Fruit fly (Drosophila melanogaster) whole organism, embryonic: ENCODE measurements around the gene CG13096.

Experiments
- Atf3 ChIP-seq: fragments of 200-800 bp; sonication (Bioruptor generic); optimal IDR thresholded peaks from 3 replicates; lab custom pipeline; 2016; ENCODE audit warnings: missing biosample characterization, missing genetic modification characterization
- Blimp-1 ChIP-seq: fragments of 200-800 bp; sonication (Bioruptor generic); optimal IDR thresholded peaks from 3 replicates; lab custom pipeline; 2018; ENCODE audit warnings: missing biosample characterization, missing genetic modification characterization, mild to moderate bottlenecking, moderate library complexity, missing genetic modification reagents
- CG10431 ChIP-seq: fragments of 200-800 bp; sonication (Bioruptor generic); optimal IDR thresholded peaks from 3 replicates; lab custom pipeline; 2018; ENCODE audit warnings: missing biosample characterization, mild to moderate bottlenecking, missing genetic modification characterization
- CG10462 ChIP-seq: fragments of 200-800 bp; sonication (Bioruptor generic); optimal IDR thresholded peaks from 2 replicates; lab custom pipeline; 2016; ENCODE audit warnings: missing biosample characterization, missing genetic modification characterization
- CG11085 ChIP-seq: fragments of 200-800 bp; sonication (Bioruptor generic); IDR thresholded peaks from 2 replicates; pipeline ENCODE4 v1.3.6; 2022; ENCODE audit warnings: missing biosample characterization, missing genetic modification characterization
- CG15479 ChIP-seq: fragments of 200-800 bp; sonication (Bioruptor generic); optimal IDR thresholded peaks from 3 replicates; lab custom pipeline; 2019; ENCODE audit warnings: missing biosample characterization, mild to moderate bottlenecking, missing genetic modification characterization, moderate library complexity
- CG15601 ChIP-seq: fragments of 200-800 bp; sonication (Bioruptor generic); optimal IDR thresholded peaks from 3 replicates; lab custom pipeline; 2019; ENCODE audit warnings: missing biosample characterization, mild to moderate bottlenecking, missing genetic modification characterization, moderate library complexity
- CG17385 ChIP-seq: fragments of 200-800 bp; sonication (Bioruptor generic); optimal IDR thresholded peaks from 3 replicates; lab custom pipeline; 2018; ENCODE audit warnings: missing biosample characterization, mild to moderate bottlenecking, missing genetic modification characterization
- CG17829 ChIP-seq: fragments of 200-800 bp; optimal IDR thresholded peaks from 2 replicates; lab custom pipeline; 2019; ENCODE audit warnings: missing biosample characterization, mild to moderate bottlenecking, missing genetic modification characterization, moderate library complexity
- CG3163 ChIP-seq: fragments of 200-800 bp; sonication (Bioruptor generic); optimal IDR thresholded peaks from 3 replicates; lab custom pipeline; 2016; ENCODE audit warnings: missing biosample characterization, missing genetic modification characterization
- CG4854 ChIP-seq: fragments of 200-800 bp; sonication (Bioruptor generic); optimal IDR thresholded peaks from 2 replicates; lab custom pipeline; 2016; ENCODE audit warnings: missing biosample characterization, missing genetic modification characterization, inconsistent platforms
- CG5180 ChIP-seq: fragments of 200-800 bp; sonication (Bioruptor generic); optimal IDR thresholded peaks from 3 replicates; lab custom pipeline; 2017; ENCODE audit warnings: missing biosample characterization, missing genetic modification characterization, mild to moderate bottlenecking, moderate library complexity, missing genetic modification reagents
- CG6765 ChIP-seq: fragments of 200-800 bp; sonication (Bioruptor generic); optimal IDR thresholded peaks from 3 replicates; lab custom pipeline; 2017; ENCODE audit warnings: missing biosample characterization, mild to moderate bottlenecking, missing genetic modification characterization
- CG7271 ChIP-seq: fragments of 200-800 bp; sonication (Bioruptor generic); optimal IDR thresholded peaks from 2 replicates; lab custom pipeline; 2018; ENCODE audit warnings: missing biosample characterization, mild to moderate bottlenecking, missing genetic modification characterization, moderate library complexity
- D19A ChIP-seq: fragments of 200-800 bp; optimal IDR thresholded peaks from 3 replicates; lab custom pipeline; 2019; ENCODE audit warnings: missing biosample characterization, mild to moderate bottlenecking, missing genetic modification characterization, moderate library complexity
- Doc3 ChIP-seq: fragments of 200-800 bp; sonication (Bioruptor generic); IDR thresholded peaks from 3 replicates; pipeline ENCODE4 v1.3.6; 2022; ENCODE audit warnings: missing biosample characterization, missing genetic modification characterization; ENCODE audit not compliant: partially characterized antibody
- E2f1 ChIP-seq: fragments of 200-800 bp; sonication (Bioruptor generic); IDR thresholded peaks from 2 replicates; pipeline ENCODE4 v1.3.6; 2022; ENCODE audit warnings: missing biosample characterization, missing genetic modification characterization
- Kr ChIP-seq: fragments of 200-800 bp; sonication (Bioruptor generic); optimal IDR thresholded peaks from 2 replicates; lab custom pipeline; 2017; ENCODE audit warnings: missing biosample characterization, mild to moderate bottlenecking, missing genetic modification characterization
- MBD-R2 ChIP-seq: fragments of 200-800 bp; sonication (Bioruptor generic); IDR thresholded peaks from 2 replicates; pipeline ENCODE4 v1.3.6; 2022; ENCODE audit warnings: missing biosample characterization, missing genetic modification characterization
- Pdp1 ChIP-seq, 2 experiments: fragments of 200-800 bp; sonication (Bioruptor generic); optimal IDR thresholded peaks; 3 replicates each; lab custom pipeline; 2016; ENCODE audit warnings: missing biosample characterization in 2 of 2, missing genetic modification characterization in 2 of 2, mild to moderate bottlenecking in 1 of 2, moderate library complexity in 1 of 2
- Trl ChIP-seq, 3 experiments: fragments of >200 bp in 2 of 3; fragments of 200-800 bp in 1 of 3; sonication (Bioruptor generic) in 1 of 3; optimal IDR thresholded peaks; 2 replicates in 1 of 3; 3 replicates in 2 of 3; lab custom pipeline; 2016 to 2017; ENCODE audit warnings: missing biosample characterization in 1 of 3, missing genetic modification characterization in 1 of 3
- Xrp1 ChIP-seq: fragments of 200-800 bp; sonication (Bioruptor generic); IDR thresholded peaks from 2 replicates; pipeline ENCODE4 v1.3.6; 2022; ENCODE audit warnings: missing biosample characterization, missing genetic modification characterization
- bbx ChIP-seq: fragments of 200-800 bp; sonication (Bioruptor generic); IDR thresholded peaks from 2 replicates; pipeline ENCODE4 v1.3.6; 2022; ENCODE audit warnings: missing biosample characterization, missing genetic modification characterization; ENCODE audit not compliant: partially characterized antibody
- br ChIP-seq: fragments of >200 bp; optimal IDR thresholded peaks from 2 replicates; lab custom pipeline; 2017
- bsh ChIP-seq, 2 experiments: fragments of 200-800 bp; sonication (Bioruptor generic); optimal IDR thresholded peaks; 2 replicates each; lab custom pipeline; 2017 to 2018; ENCODE audit warnings: mild to moderate bottlenecking in 2 of 2, missing biosample characterization in 2 of 2, missing genetic modification characterization in 2 of 2, moderate library complexity in 1 of 2
- cg ChIP-seq: fragments of 200-800 bp; sonication (Bioruptor generic); optimal IDR thresholded peaks from 3 replicates; lab custom pipeline; 2019; ENCODE audit warnings: missing biosample characterization, mild to moderate bottlenecking, missing genetic modification characterization, moderate library complexity
- chinmo ChIP-seq: fragments of 200-800 bp; sonication (Bioruptor generic); IDR thresholded peaks from 4 replicates; pipeline ENCODE4 v1.3.6; 2022; ENCODE audit warnings: missing biosample characterization, missing genetic modification characterization; ENCODE audit not compliant: partially characterized antibody
- chn ChIP-seq: fragments of 200-800 bp; sonication (Bioruptor generic); optimal IDR thresholded peaks from 2 replicates; lab custom pipeline; 2016; ENCODE audit warnings: missing biosample characterization, missing genetic modification characterization
- crol ChIP-seq: fragments of 200-800 bp; sonication (Bioruptor generic); IDR thresholded peaks from 2 replicates; pipeline ENCODE4 v1.3.6; 2022; ENCODE audit warnings: missing biosample characterization, missing genetic modification characterization
- cwo ChIP-seq: fragments of 200-800 bp; sonication (Bioruptor generic); optimal IDR thresholded peaks from 3 replicates; lab custom pipeline; 2017; ENCODE audit warnings: missing biosample characterization, missing genetic modification characterization, mild to moderate bottlenecking, moderate library complexity, missing genetic modification reagents
- ewg ChIP-seq: fragments of 200-800 bp; sonication (Bioruptor generic); optimal IDR thresholded peaks from 3 replicates; lab custom pipeline; 2017; ENCODE audit warnings: mild to moderate bottlenecking, missing biosample characterization, missing genetic modification reagents, missing genetic modification characterization
- gcm ChIP-seq: fragments of 200-800 bp; sonication (Bioruptor generic); optimal IDR thresholded peaks from 2 replicates; lab custom pipeline; 2019; ENCODE audit warnings: missing biosample characterization, mild to moderate bottlenecking, missing genetic modification characterization, moderate library complexity
- gsb-n ChIP-seq: fragments of 200-800 bp; sonication (Bioruptor generic); optimal IDR thresholded peaks from 3 replicates; lab custom pipeline; 2018; ENCODE audit warnings: missing biosample characterization, mild to moderate bottlenecking, missing genetic modification characterization
- jumu ChIP-seq: fragments of 200-800 bp; sonication (Bioruptor generic); optimal IDR thresholded peaks from 3 replicates; lab custom pipeline; 2016; ENCODE audit warnings: missing biosample characterization, missing genetic modification characterization
- lov ChIP-seq, 2 experiments: fragments of 200-800 bp in 1 of 2; fragments of >200 bp in 1 of 2; sonication (Bioruptor generic) in 1 of 2; IDR thresholded peaks in 1 of 2; optimal IDR thresholded peaks in 1 of 2; 2 replicates in 1 of 2; 3 replicates in 1 of 2; pipeline versions ENCODE4 v1.3.6 to Lab custom; 2017 to 2022; ENCODE audit warnings: missing biosample characterization in 1 of 2, missing genetic modification characterization in 1 of 2
- onecut ChIP-seq: fragments of 200-800 bp; sonication (Bioruptor generic); IDR thresholded peaks from 2 replicates; pipeline ENCODE4 v1.3.6; 2022; ENCODE audit warnings: missing biosample characterization, missing genetic modification characterization
- pfk ChIP-seq: fragments of 200-800 bp; sonication (Bioruptor generic); optimal IDR thresholded peaks from 2 replicates; lab custom pipeline; 2018; ENCODE audit warnings: missing biosample characterization, mild to moderate bottlenecking, missing genetic modification characterization, moderate library complexity
- pita ChIP-seq: fragments of 200-800 bp; sonication (Bioruptor generic); optimal IDR thresholded peaks from 2 replicates; lab custom pipeline; 2017; ENCODE audit warnings: missing biosample characterization, mild to moderate bottlenecking, missing genetic modification characterization
- pros ChIP-seq: fragments of 200-800 bp; sonication (Bioruptor generic); optimal IDR thresholded peaks from 3 replicates; lab custom pipeline; 2019; ENCODE audit warnings: missing biosample characterization, mild to moderate bottlenecking, missing genetic modification characterization, moderate library complexity
- psq ChIP-seq: fragments of 200-800 bp; sonication (Bioruptor generic); optimal IDR thresholded peaks from 2 replicates; lab custom pipeline; 2017; ENCODE audit warnings: missing biosample characterization, missing genetic modification characterization
- sc ChIP-seq, 3 experiments: fragments of >200 bp in 2 of 3; fragments of 200-800 bp in 1 of 3; sonication (Bioruptor generic) in 1 of 3; optimal IDR thresholded peaks; 2 replicates in 2 of 3; 3 replicates in 1 of 3; lab custom pipeline; 2017; ENCODE audit warnings: mild to moderate bottlenecking in 1 of 3, missing biosample characterization in 1 of 3, missing genetic modification characterization in 1 of 3, missing genetic modification reagents in 1 of 3
- sens ChIP-seq: fragments of 200-800 bp; sonication (Bioruptor generic); peaks from one replicate; lab custom pipeline; 2016; ENCODE audit warnings: missing biosample characterization, missing genetic modification characterization
- stc ChIP-seq: fragments of 200-800 bp; sonication (Bioruptor generic); IDR thresholded peaks from 2 replicates; pipeline ENCODE4 v1.3.6; 2022; ENCODE audit warnings: missing biosample characterization, missing genetic modification characterization
- ttk ChIP-seq: fragments of 200-800 bp; sonication (Bioruptor generic); IDR thresholded peaks from 2 replicates; pipeline ENCODE4 v2.1.2; 2022; ENCODE audit warnings: missing biosample characterization, missing genetic modification characterization
- vvl ChIP-seq: fragments of 200-800 bp; sonication (Bioruptor generic); IDR thresholded peaks from 2 replicates; pipeline ENCODE4 v1.3.6; 2022; ENCODE audit warnings: missing biosample characterization, missing genetic modification characterization
- yki ChIP-seq: fragments of >200 bp; optimal IDR thresholded peaks from 3 replicates; lab custom pipeline; 2018
- z ChIP-seq: fragments of 200-800 bp; sonication (Bioruptor generic); IDR thresholded peaks from 3 replicates; pipeline ENCODE4 v1.3.6; 2022; ENCODE audit warnings: missing biosample characterization, missing genetic modification characterization

CG13096 gene

DNA sequence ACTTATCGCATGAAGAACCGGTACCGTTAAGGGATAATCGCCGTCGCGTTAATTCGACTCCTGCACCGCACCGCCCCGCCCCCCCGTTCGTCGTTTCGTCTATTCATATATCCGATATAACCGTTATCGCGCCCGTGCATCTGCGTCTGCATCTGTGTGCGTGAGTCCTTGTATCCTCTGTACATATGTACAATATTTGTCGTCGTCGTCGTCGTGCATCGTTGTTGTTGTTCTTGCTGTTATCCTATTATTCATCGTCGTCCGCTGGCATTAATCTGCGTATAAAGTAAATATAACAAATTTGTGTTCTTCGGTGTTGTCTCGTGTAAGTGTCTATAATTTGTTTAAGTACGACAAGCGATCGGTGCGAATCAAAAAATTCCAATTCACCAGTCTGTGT is 33.0 kb upstream of the CG13096 start (continued):
- TF ChIP-seq CG10431 (no peak), chinmo (GFP tag; lab: Robert Waterston, UW) (no peak), E2f1 (GFP tag; lab: Robert Waterston, UW) (no peak), pita (GFP tag; lab: Kevin White, UChicago) (no peak), Kr (no peak), sc (optimal IDR thresholded peaks at IDR 0.05; lab: Kevin White, UChicago) (no peak), sc (GFP tag; optimal IDR thresholded peaks at IDR 0.05; lab: Kevin White, UChicago) (no peak), cg (GFP tag; lab: Kevin White, UChicago) (peak; percentile 28), CG11085 (no peak), ttk (no peak)

DNA sequence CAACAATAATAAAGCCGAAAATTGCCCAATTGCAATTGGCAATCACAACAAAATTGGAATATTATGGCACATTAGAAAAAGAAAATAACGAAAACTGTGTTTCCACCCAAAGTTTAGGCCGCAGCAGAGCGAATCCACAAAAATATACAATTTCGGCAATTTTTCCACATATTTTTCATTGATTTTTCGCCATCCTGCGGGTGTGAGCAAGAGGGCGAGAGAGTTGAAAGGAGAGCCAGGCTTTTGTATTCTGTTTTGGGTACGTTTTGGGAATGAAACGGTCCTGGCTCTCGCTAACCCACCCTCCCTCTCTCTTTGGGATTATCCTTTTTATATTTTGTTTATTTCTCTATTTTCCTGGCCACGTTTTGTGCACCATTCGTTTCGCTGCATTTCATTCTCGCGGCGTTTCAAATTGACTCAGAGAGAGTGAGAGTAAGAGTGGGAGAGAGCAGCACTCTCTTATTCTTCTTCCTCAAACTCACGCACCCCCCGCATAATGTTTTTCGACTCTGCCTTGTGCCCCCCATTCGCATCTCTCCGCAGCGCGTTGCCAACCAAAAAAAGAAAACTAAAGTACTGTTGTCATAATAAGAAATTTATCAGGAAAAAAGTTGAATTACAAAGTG is 32.2 kb upstream of the CG13096 start:
- TF ChIP-seq D19A (tag; lab: Kevin White, UChicago), result peak; percentile 24
- peak; percentile 89 for TF ChIP-seq psq (GFP tag; lab: Kevin White, UChicago)
- no peak for TF ChIP-seq CG10462 (GFP tag; lab: Kevin White, UChicago)
- peak; percentile 24; the same call in 1 of the 2 replicates for TF ChIP-seq MBD-R2 (GFP tag; lab: Robert Waterston, UW)
- TF ChIP-seq CG17829, result peak; percentile 17
- TF ChIP-seq gsb-n (tag; lab: Kevin White, UChicago), result peak; percentile 72
- TF ChIP-seq cwo (GFP tag; lab: Kevin White, UChicago), result no peak
- peak; percentile 12; the same call in 1 of the 2 replicates for TF ChIP-seq vvl
- TF ChIP-seq CG3163 (GFP tag; lab: Kevin White, UChicago), result peak; percentile 85
- peak; percentile 91 for TF ChIP-seq onecut (GFP tag; lab: Robert Waterston, UW)
- TF ChIP-seq CG15601 (tag; lab: Kevin White, UChicago), result peak; percentile 12
- peak in 1 of 2 experiments; percentile 3 for TF ChIP-seq bsh (GFP tag; optimal IDR thresholded peaks at IDR 0.05; lab: Kevin White, UChicago)
- TF ChIP-seq Pdp1 (GFP tag; optimal IDR thresholded peaks at IDR 0.05; lab: Kevin White, UChicago), result peak in 1 of 2 experiments; percentile 38
- no peak for TF ChIP-seq br (lab: Kevin White, UChicago)
- TF ChIP-seq pros (GFP tag; lab: Kevin White, UChicago), result peak; percentile 93
- peak; percentile 27 for TF ChIP-seq Blimp-1 (GFP tag; lab: Kevin White, UChicago)
- TF ChIP-seq yki, result peak; percentile 94
- TF ChIP-seq lov (optimal IDR thresholded peaks at IDR 0.05; lab: Kevin White, UChicago), result no peak
- no peak for TF ChIP-seq lov (GFP tag; IDR thresholded peaks at IDR 0.05; lab: Robert Waterston, UW)
- TF ChIP-seq CG6765 (GFP tag; lab: Kevin White, UChicago), result no peak
- peak; percentile 36 for TF ChIP-seq sens (GFP tag; lab: Kevin White, UChicago)
- TF ChIP-seq CG7271 (tag; lab: Kevin White, UChicago), result peak; percentile 22
- peak; percentile 63 for TF ChIP-seq gcm
- peak; percentile 39 for TF ChIP-seq CG4854 (GFP tag; lab: Kevin White, UChicago)
- TF ChIP-seq Xrp1 (GFP tag; lab: Robert Waterston, UW), result no peak
- TF ChIP-seq chinmo (GFP tag; lab: Robert Waterston, UW), result peak; percentile 48; the same call in 1 of the 4 replicates
- peak; percentile 50; the same call in 1 of the 3 replicates for TF ChIP-seq Doc3 (GFP tag; lab: Robert Waterston, UW)
- peak; percentile 38 for TF ChIP-seq ewg (GFP tag; lab: Kevin White, UChicago)
- TF ChIP-seq CG15479 (GFP tag; lab: Kevin White, UChicago), result peak; percentile 52
- peak; percentile 98 for TF ChIP-seq pfk (GFP tag; lab: Kevin White, UChicago)
- peak; percentile 16 for TF ChIP-seq chn (GFP tag; lab: Kevin White, UChicago)
- peak; percentile 9; the same call in 1 of the 2 replicates for TF ChIP-seq stc (GFP tag; lab: Robert Waterston, UW)
- TF ChIP-seq CG17385 (GFP tag; lab: Kevin White, UChicago), result peak; percentile 69
- peak; percentile 87 to 99 for TF ChIP-seq Trl (optimal IDR thresholded peaks at IDR 0.05; lab: Kevin White, UChicago)
- TF ChIP-seq Trl (GFP tag; optimal IDR thresholded peaks at IDR 0.05; lab: Kevin White, UChicago), result peak; percentile 30
- TF ChIP-seq CG5180, result no peak
- peak; percentile 86 for TF ChIP-seq z
- TF ChIP-seq Atf3, result no peak
- TF ChIP-seq jumu (GFP tag; lab: Kevin White, UChicago), result no peak
- peak; percentile 87 for TF ChIP-seq crol
- peak; percentile 27; the same call in 1 of the 2 replicates for TF ChIP-seq bbx (GFP tag; lab: Robert Waterston, UW)
